Fruit fly (Drosophila melanogaster): ENCODE data around the gene BtbVII.

- TF ChIP-seq CG8478 (optimal IDR thresholded peaks at IDR 0.05) (no peak), CTCF (optimal IDR thresholded peaks at IDR 0.05) (no peak)
Measured at dm6 chr3L:3124939-3125648, 23.4 kb upstream of the BtbVII start.
